Worm (Caenorhabditis elegans): Measurements from ENCODE around the gene M03E7.1.
A peak's percentile ranks its signal among the peaks of the same experiment; 100 is the strongest.

M03E7.1 gene

ce11 chrV:5580517-5580916, 41.0 kb upstream of the M03E7.1 start:
- TF ChIP-seq ztf-11 (tag; optimal IDR thresholded peaks at IDR 0.05) (no peak), mml-1 (tag; optimal IDR thresholded peaks at IDR 0.05) (no peak), fkh-10 (GFP tag; optimal IDR thresholded peaks at IDR 0.05) (no peak), hmg-11 (tag; optimal IDR thresholded peaks at IDR 0.05) (peak; percentile 84), nhr-43 (tag; optimal IDR thresholded peaks at IDR 0.05; ENCODE audit: poor library complexity, severe bottlenecking) (peak; percentile 30), sea-2 (GFP tag; optimal IDR thresholded peaks at IDR 0.05) (no peak), snpc-4 (tag; optimal IDR thresholded peaks at IDR 0.05) (peak; percentile 65), skn-1 (tag; optimal IDR thresholded peaks at IDR 0.05) (no peak), tbx-2 (tag; optimal IDR thresholded peaks at IDR 0.05) (no peak), pha-4 (tag; optimal IDR thresholded peaks at IDR 0.05) (peak; percentile 50), fkh-2 (tag; optimal IDR thresholded peaks at IDR 0.05) (no peak), lsy-12 (tag; optimal IDR thresholded peaks at IDR 0.05) (peak; percentile 40), ceh-82 (tag; optimal IDR thresholded peaks at IDR 0.05) (no peak), nhr-25 (tag; optimal IDR thresholded peaks at IDR 0.05) (peak; percentile 45), elt-1 (tag; optimal IDR thresholded peaks at IDR 0.05) (no peak), ZK546.5 (tag; optimal IDR thresholded peaks at IDR 0.05) (no peak), nfya-1 (tag; optimal IDR thresholded peaks at IDR 0.05; ENCODE audit: insufficient read depth) (peak; percentile 92), nhr-237 (tag; optimal IDR thresholded peaks at IDR 0.05) (no peak), unc-39 (tag; optimal IDR thresholded peaks at IDR 0.05) (no peak), fos-1 (tag; optimal IDR thresholded peaks at IDR 0.05) (no peak), mdl-1 (tag; optimal IDR thresholded peaks at IDR 0.05) (no peak), pqm-1 (tag; optimal IDR thresholded peaks at IDR 0.05) (no peak), nhr-77 (tag; optimal IDR thresholded peaks at IDR 0.05) (no peak), nhr-76 (tag; optimal IDR thresholded peaks at IDR 0.05) (no peak), nhr-28 (tag; optimal IDR thresholded peaks at IDR 0.05) (no peak), R02D3.7 (tag; optimal IDR thresholded peaks at IDR 0.05) (no peak), elt-3 (tag; optimal IDR thresholded peaks at IDR 0.05) (no peak), ama-1 (optimal IDR thresholded peaks at IDR 0.05) (peak; percentile 48), lin-39 (tag; optimal IDR thresholded peaks at IDR 0.05) (peak; percentile 43), eor-1 (tag; optimal IDR thresholded peaks at IDR 0.05) (no peak), egl-5 (tag; optimal IDR thresholded peaks at IDR 0.05) (no peak), aly-2 (tag; optimal IDR thresholded peaks at IDR 0.05) (no peak), zag-1 (tag; optimal IDR thresholded peaks at IDR 0.05) (no peak), ztf-4 (tag; optimal IDR thresholded peaks at IDR 0.05) (no peak), unc-62 (GFP tag; optimal IDR thresholded peaks at IDR 0.05) (no peak), ceh-28 (tag; optimal IDR thresholded peaks at IDR 0.05) (peak; percentile 82), daf-12 (tag; optimal IDR thresholded peaks at IDR 0.05) (no peak), egl-27 (tag; optimal IDR thresholded peaks at IDR 0.05) (no peak), nhr-67 (tag; optimal IDR thresholded peaks at IDR 0.05) (no peak), nhr-12 (tag; optimal IDR thresholded peaks at IDR 0.05) (no peak), elt-2 (tag; optimal IDR thresholded peaks at IDR 0.05) (peak; percentile 30), ceh-16 (tag; optimal IDR thresholded peaks at IDR 0.05) (no peak), jun-1 (tag; optimal IDR thresholded peaks at IDR 0.05) (no peak), ceh-9 (tag; optimal IDR thresholded peaks at IDR 0.05) (no peak), lin-15B (tag; optimal IDR thresholded peaks at IDR 0.05) (peak; percentile 37), nhr-23 (tag; optimal IDR thresholded peaks at IDR 0.05) (peak; percentile 47), nhr-11 (tag; optimal IDR thresholded peaks at IDR 0.05) (peak; percentile 19)

DNA sequence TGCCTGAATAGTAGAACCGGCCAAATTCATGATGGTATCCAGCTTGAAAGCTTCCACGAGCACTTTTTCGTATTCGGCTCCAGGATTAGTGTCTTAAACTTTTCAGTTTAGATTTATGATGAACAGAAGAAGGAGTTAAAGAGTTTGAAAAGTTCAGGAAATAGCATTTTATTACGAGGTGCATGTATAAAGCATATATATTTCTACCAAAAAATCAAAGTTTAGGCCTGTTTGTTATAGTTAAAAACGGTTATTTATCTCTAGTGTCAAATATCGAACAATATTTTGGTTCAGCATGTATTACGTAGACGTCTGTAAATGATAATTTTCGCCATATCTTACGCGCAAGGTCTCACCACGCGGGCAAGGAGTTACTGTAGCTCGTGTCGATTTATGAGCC, 40.2 kb upstream of the M03E7.1 start, which contains the start of gene klc-2:
Gene klc-2 (minus strand): TSS at position 101 of the 400 bp plus-strand sequence.
- no peak for TF ChIP-seq nhr-11 (tag; optimal IDR thresholded peaks at IDR 0.05)
- no peak for TF ChIP-seq lin-39 (tag; optimal IDR thresholded peaks at IDR 0.05)
- TF ChIP-seq fos-1 (tag; optimal IDR thresholded peaks at IDR 0.05): no peak
- TF ChIP-seq eor-1 (tag; optimal IDR thresholded peaks at IDR 0.05): no peak
- no peak for TF ChIP-seq nhr-12 (tag; optimal IDR thresholded peaks at IDR 0.05)
- no peak for TF ChIP-seq unc-39 (tag; optimal IDR thresholded peaks at IDR 0.05)
- TF ChIP-seq egl-27 (tag; optimal IDR thresholded peaks at IDR 0.05): no peak
- no peak for TF ChIP-seq lin-15B (tag; optimal IDR thresholded peaks at IDR 0.05)
- no peak for TF ChIP-seq jun-1 (tag; optimal IDR thresholded peaks at IDR 0.05)
- no peak for TF ChIP-seq fkh-10 (GFP tag; optimal IDR thresholded peaks at IDR 0.05)
- TF ChIP-seq ceh-16 (tag; optimal IDR thresholded peaks at IDR 0.05): no peak
- no peak for TF ChIP-seq nhr-77 (tag; optimal IDR thresholded peaks at IDR 0.05)
- no peak for TF ChIP-seq tbx-2 (tag; optimal IDR thresholded peaks at IDR 0.05)
- TF ChIP-seq mml-1 (tag; optimal IDR thresholded peaks at IDR 0.05): no peak
- TF ChIP-seq pha-4 (tag; optimal IDR thresholded peaks at IDR 0.05): no peak
- TF ChIP-seq unc-62 (GFP tag; optimal IDR thresholded peaks at IDR 0.05): no peak
- TF ChIP-seq nhr-237 (tag; optimal IDR thresholded peaks at IDR 0.05): no peak
- TF ChIP-seq egl-5 (tag; optimal IDR thresholded peaks at IDR 0.05): no peak
- no peak for TF ChIP-seq nhr-43 (tag; optimal IDR thresholded peaks at IDR 0.05; ENCODE audit: poor library complexity, severe bottlenecking)
